Fruit fly (Drosophila melanogaster): ENCODE data around the gene CG33096.

DNA sequence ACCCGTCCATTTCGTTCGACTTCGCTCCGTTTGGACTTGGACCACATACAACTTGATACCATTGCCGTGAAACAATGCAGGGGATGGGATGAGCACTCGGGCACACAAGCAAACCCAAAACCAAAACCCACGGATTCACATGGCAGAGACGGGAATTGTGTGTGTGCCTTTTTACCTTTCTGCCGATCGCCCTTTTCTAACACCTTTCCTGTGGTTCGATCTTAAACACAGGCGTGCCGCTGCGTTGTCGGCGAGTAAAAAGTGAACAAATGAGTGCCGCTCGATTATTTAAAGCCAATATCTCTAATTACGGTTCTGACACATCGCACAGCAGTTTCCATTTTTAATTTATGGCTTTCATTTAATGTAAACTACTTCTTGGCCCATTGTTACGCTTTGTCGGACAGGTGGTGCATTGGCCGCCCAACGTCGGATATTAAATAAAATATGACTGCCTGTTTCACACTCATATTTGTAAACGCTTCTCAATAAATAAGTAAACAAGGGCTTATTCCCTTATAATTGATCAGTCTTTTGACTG is 20.1 kb upstream of the CG33096 start:
- TF ChIP-seq CG8478 (optimal IDR thresholded peaks at IDR 0.05) (no peak), CTCF (optimal IDR thresholded peaks at IDR 0.05) (no peak)
